Worm (Caenorhabditis elegans) whole organism, L2 larva: Measurements from ENCODE around the gene C06B8.7.

Experiments used
- C34F6.9 ChIP-seq: fragments of 150-350 bp; optimal IDR thresholded peaks from 2 replicates; lab custom pipeline; 2014; ENCODE audit warnings: missing biosample characterization, missing genetic modification characterization
- F13H6.1 ChIP-seq: sonication (generic microtip); optimal IDR thresholded peaks from 2 replicates; lab custom pipeline; 2016; ENCODE audit warnings: missing genetic modification characterization, missing compliant biosample characterization
- R02D3.7 ChIP-seq: fragments of 150-350 bp; optimal IDR thresholded peaks from 2 replicates; lab custom pipeline; 2014; ENCODE audit warnings: missing biosample characterization, missing genetic modification characterization
- Y55F3AM.14 ChIP-seq: fragments of 200-800 bp; sonication (Bioruptor generic); optimal IDR thresholded peaks from 2 replicates; lab custom pipeline; 2018; ENCODE audit warnings: mild to moderate bottlenecking, missing genetic modification characterization, missing compliant biosample characterization
- ZK546.5 ChIP-seq: sonication (generic microtip); optimal IDR thresholded peaks from 2 replicates; lab custom pipeline; 2017; ENCODE audit warnings: missing biosample characterization, missing genetic modification characterization
- alr-1 ChIP-seq: fragments of 150-350 bp; optimal IDR thresholded peaks from 2 replicates; lab custom pipeline; 2014; ENCODE audit warnings: missing biosample characterization, missing genetic modification characterization
- aly-2 ChIP-seq: fragments of 150-350 bp; optimal IDR thresholded peaks from 2 replicates; lab custom pipeline; 2014; ENCODE audit warnings: missing biosample characterization, missing genetic modification characterization
- ama-1 ChIP-seq: fragments of 150-350 bp; optimal IDR thresholded peaks from 2 replicates; lab custom pipeline; 2018; ENCODE audit warnings: inconsistent platforms
- blmp-1 ChIP-seq: sonication (generic microtip); optimal IDR thresholded peaks from 2 replicates; lab custom pipeline; 2017; ENCODE audit warnings: missing genetic modification characterization, mild to moderate bottlenecking, missing compliant biosample characterization, antibody characterized with exemption, moderate library complexity; ENCODE audit not compliant: insufficient read depth
- ceh-16 ChIP-seq: fragments of 150-350 bp; optimal IDR thresholded peaks from 2 replicates; lab custom pipeline; 2014; ENCODE audit warnings: missing biosample characterization, missing genetic modification characterization
- ceh-82 ChIP-seq: fragments of 150-350 bp; optimal IDR thresholded peaks from 2 replicates; lab custom pipeline; 2014; ENCODE audit warnings: missing biosample characterization, missing genetic modification characterization
- crh-2 ChIP-seq: sonication (generic microtip); optimal IDR thresholded peaks from 2 replicates; lab custom pipeline; 2017; ENCODE audit warnings: missing biosample characterization, missing genetic modification characterization
- dmd-4 ChIP-seq: sonication (generic microtip); optimal IDR thresholded peaks from 2 replicates; lab custom pipeline; 2017; ENCODE audit warnings: missing biosample characterization, missing genetic modification characterization
- egl-27 ChIP-seq: sonication (generic microtip); optimal IDR thresholded peaks from 3 replicates; lab custom pipeline; 2017; ENCODE audit warnings: missing biosample characterization, missing genetic modification reagents, missing genetic modification characterization
- elt-1 ChIP-seq: fragments of 150-350 bp; optimal IDR thresholded peaks from 2 replicates; lab custom pipeline; 2014; ENCODE audit warnings: missing biosample characterization, missing genetic modification characterization
- elt-3 ChIP-seq: sonication (generic microtip); optimal IDR thresholded peaks from 2 replicates; lab custom pipeline; 2017; ENCODE audit warnings: missing biosample characterization, missing genetic modification characterization
- fos-1 ChIP-seq: fragments of 150-350 bp; optimal IDR thresholded peaks from 2 replicates; lab custom pipeline; 2014; ENCODE audit warnings: missing biosample characterization, missing genetic modification characterization
- gmeb-1 ChIP-seq: fragments of 150-350 bp; optimal IDR thresholded peaks from 2 replicates; lab custom pipeline; 2014; ENCODE audit warnings: missing biosample characterization, missing genetic modification characterization
- lin-11 ChIP-seq: fragments of 150-350 bp; sonication (generic microtip); optimal IDR thresholded peaks from 2 replicates; lab custom pipeline; 2014; ENCODE audit warnings: missing biosample characterization, missing genetic modification characterization, inconsistent platforms, mixed read lengths
- lin-13 ChIP-seq: fragments of 150-350 bp; optimal IDR thresholded peaks from 2 replicates; lab custom pipeline; 2014; ENCODE audit warnings: missing biosample characterization, missing genetic modification reagents, missing genetic modification characterization
- lin-39 ChIP-seq: fragments of 150-350 bp; optimal IDR thresholded peaks from 2 replicates; lab custom pipeline; 2014; ENCODE audit warnings: missing biosample characterization, missing genetic modification reagents, missing genetic modification characterization
- lsy-2 ChIP-seq, 2 experiments: fragments of 150-350 bp in 1 of 2; sonication (generic microtip) in 1 of 2; optimal IDR thresholded peaks; 2 replicates each; lab custom pipeline; 2014 to 2017; ENCODE audit warnings: missing biosample characterization in 2 of 2, missing genetic modification characterization in 2 of 2
- mab-5 ChIP-seq: fragments of 150-350 bp; optimal IDR thresholded peaks from 2 replicates; lab custom pipeline; 2014; ENCODE audit warnings: missing biosample characterization, missing genetic modification characterization
- mbf-1 ChIP-seq: sonication (generic microtip); optimal IDR thresholded peaks from 2 replicates; lab custom pipeline; 2017; ENCODE audit warnings: missing biosample characterization, missing genetic modification characterization
- mdl-1 ChIP-seq, 2 experiments: fragments of 150-350 bp in 1 of 2; sonication (generic microtip) in 1 of 2; optimal IDR thresholded peaks; 2 replicates each; lab custom pipeline; 2017; ENCODE audit warnings: missing biosample characterization in 2 of 2, missing genetic modification characterization in 2 of 2
- nhr-10 ChIP-seq: sonication (generic microtip); optimal IDR thresholded peaks from 2 replicates; lab custom pipeline; 2017; ENCODE audit warnings: missing biosample characterization, missing genetic modification characterization
- nhr-11 ChIP-seq: fragments of 150-350 bp; optimal IDR thresholded peaks from 2 replicates; lab custom pipeline; 2014; ENCODE audit warnings: missing biosample characterization, missing genetic modification characterization
- nhr-129 ChIP-seq: fragments of 150-350 bp; optimal IDR thresholded peaks from 2 replicates; lab custom pipeline; 2014; ENCODE audit warnings: missing biosample characterization, missing genetic modification characterization
- nhr-21 ChIP-seq: fragments of 150-350 bp; optimal IDR thresholded peaks from 2 replicates; lab custom pipeline; 2014; ENCODE audit warnings: missing biosample characterization, missing genetic modification characterization
- nhr-23 ChIP-seq: fragments of 150-350 bp; optimal IDR thresholded peaks from 2 replicates; lab custom pipeline; 2014; ENCODE audit warnings: missing biosample characterization, missing genetic modification reagents, missing genetic modification characterization
- nhr-237 ChIP-seq: fragments of 150-350 bp; optimal IDR thresholded peaks from 2 replicates; lab custom pipeline; 2014; ENCODE audit warnings: missing biosample characterization, missing genetic modification characterization
- nhr-25 ChIP-seq: fragments of 150-350 bp; sonication (generic microtip); optimal IDR thresholded peaks from 3 replicates; lab custom pipeline; 2014; ENCODE audit warnings: missing biosample characterization, missing genetic modification characterization
- nhr-6 ChIP-seq: fragments of 150-350 bp; optimal IDR thresholded peaks from 2 replicates; lab custom pipeline; 2014; ENCODE audit warnings: missing biosample characterization, missing genetic modification characterization
- nhr-77 ChIP-seq: fragments of 150-350 bp; optimal IDR thresholded peaks from 2 replicates; lab custom pipeline; 2014; ENCODE audit warnings: missing biosample characterization, missing genetic modification characterization
- peb-1 ChIP-seq: fragments of 150-350 bp; optimal IDR thresholded peaks from 2 replicates; lab custom pipeline; 2014; ENCODE audit warnings: missing biosample characterization, missing genetic modification characterization
- sem-4 ChIP-seq: fragments of 150-350 bp; optimal IDR thresholded peaks from 2 replicates; lab custom pipeline; 2014; ENCODE audit warnings: missing biosample characterization, missing genetic modification reagents, missing genetic modification characterization
- skn-1 ChIP-seq: sonication (generic microtip); optimal IDR thresholded peaks from 2 replicates; lab custom pipeline; 2017; ENCODE audit warnings: missing biosample characterization, missing genetic modification characterization
- sma-3 ChIP-seq: sonication (generic microtip); optimal IDR thresholded peaks from 2 replicates; lab custom pipeline; 2016; ENCODE audit warnings: missing genetic modification reagents, missing genetic modification characterization, missing compliant biosample characterization
- sma-9 ChIP-seq, 2 experiments: fragments of 150-350 bp in 1 of 2; sonication (generic microtip) in 1 of 2; optimal IDR thresholded peaks; 2 replicates each; lab custom pipeline; 2014 to 2016; ENCODE audit warnings: missing genetic modification characterization in 2 of 2, mild to moderate bottlenecking in 1 of 2, missing biosample characterization in 1 of 2, missing compliant biosample characterization in 1 of 2, missing genetic modification reagents in 1 of 2, moderate library complexity in 1 of 2
- snpc-4 ChIP-seq: fragments of 150-350 bp; optimal IDR thresholded peaks from 2 replicates; lab custom pipeline; 2014; ENCODE audit warnings: missing biosample characterization, missing genetic modification characterization
- unc-39 ChIP-seq: fragments of 150-350 bp; optimal IDR thresholded peaks from 2 replicates; lab custom pipeline; 2014; ENCODE audit warnings: missing biosample characterization, missing genetic modification characterization
- unc-55 ChIP-seq: fragments of 150-350 bp; sonication (generic microtip); optimal IDR thresholded peaks from 3 replicates; lab custom pipeline; 2014; ENCODE audit warnings: missing biosample characterization, missing genetic modification reagents, missing genetic modification characterization
- unc-62 ChIP-seq: fragments of 150-350 bp; optimal IDR thresholded peaks from 2 replicates; lab custom pipeline; 2014; ENCODE audit warnings: missing biosample characterization, missing genetic modification reagents, missing genetic modification characterization
- zag-1 ChIP-seq: fragments of 150-350 bp; optimal IDR thresholded peaks from 2 replicates; lab custom pipeline; 2014; ENCODE audit warnings: missing biosample characterization, missing genetic modification characterization
- ztf-1 ChIP-seq: fragments of 200-800 bp; sonication (Bioruptor generic); conservative IDR thresholded peaks from 2 replicates; pipeline ENCODE4 v1.3.6; 2022; ENCODE audit warnings: missing genetic modification characterization, missing compliant biosample characterization
- ztf-11 ChIP-seq: sonication (generic microtip); optimal IDR thresholded peaks from 2 replicates; lab custom pipeline; 2017; ENCODE audit warnings: missing biosample characterization, missing genetic modification characterization
- ztf-4 ChIP-seq: fragments of 150-350 bp; optimal IDR thresholded peaks from 2 replicates; lab custom pipeline; 2014; ENCODE audit warnings: missing biosample characterization, missing genetic modification characterization

C06B8.7 gene

DNA sequence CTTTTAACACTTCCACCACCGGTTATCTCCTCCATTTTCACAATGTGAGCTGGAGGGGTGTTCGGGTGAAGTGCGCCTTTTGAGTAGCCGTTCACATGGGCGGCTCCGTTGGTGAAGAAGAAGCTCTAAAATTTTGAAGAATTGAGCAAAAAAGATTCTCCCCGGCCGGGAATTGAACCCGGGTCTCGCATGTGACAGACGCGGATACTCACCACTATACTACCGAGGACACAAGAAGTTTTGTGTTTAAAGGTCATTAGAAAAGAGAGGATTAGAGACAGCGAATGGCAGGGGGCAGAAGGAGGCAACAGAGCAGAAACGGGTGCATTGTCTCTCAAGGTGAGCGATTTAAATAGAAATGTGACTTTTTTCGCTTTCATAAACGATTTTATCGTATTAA lies 53.1 kb downstream of the C06B8.7 start:
- TF ChIP-seq alr-1 (tag; lab: Kevin White, UChicago) (no peak), snpc-4 (tag; lab: Kevin White, UChicago) (no peak), zag-1 (tag; lab: Kevin White, UChicago) (no peak), ZK546.5 (no peak), nhr-25 (tag; lab: Kevin White, UChicago) (no peak), sem-4 (tag; lab: Kevin White, UChicago) (no peak), ceh-16 (tag; lab: Kevin White, UChicago) (no peak), ztf-4 (tag; lab: Kevin White, UChicago) (no peak), lin-11 (no peak), sma-9 (GFP tag; optimal IDR thresholded peaks at IDR 0.05; lab: Kevin White, UChicago) (peak; percentile 57), sma-9 (tag; optimal IDR thresholded peaks at IDR 0.05; lab: Kevin White, UChicago) (no peak), ama-1 (lab: Kevin White, UChicago) (no peak), egl-27 (tag; lab: Kevin White, UChicago) (no peak), lsy-2 (tag; optimal IDR thresholded peaks at IDR 0.05; lab: Kevin White, UChicago) (peak; percentile 39 to 44), crh-2 (tag; lab: Kevin White, UChicago) (no peak), elt-3 (tag; lab: Kevin White, UChicago) (no peak), ztf-11 (tag; lab: Kevin White, UChicago) (no peak), unc-55 (GFP tag; lab: Kevin White, UChicago) (peak; percentile 13), nhr-11 (tag; lab: Kevin White, UChicago) (no peak), sma-3 (peak; percentile 5), fos-1 (tag; lab: Kevin White, UChicago) (peak; percentile 23), unc-39 (no peak), nhr-23 (tag; lab: Kevin White, UChicago) (no peak), mdl-1 (tag; optimal IDR thresholded peaks at IDR 0.05; lab: Kevin White, UChicago) (no peak), dmd-4 (tag; lab: Kevin White, UChicago) (no peak), ceh-82 (tag; lab: Kevin White, UChicago) (no peak), elt-1 (tag; lab: Kevin White, UChicago) (no peak), nhr-10 (no peak), mab-5 (tag; lab: Kevin White, UChicago) (no peak), lin-13 (GFP tag; lab: Kevin White, UChicago) (peak; percentile 59), aly-2 (tag; lab: Kevin White, UChicago) (no peak), Y55F3AM.14 (GFP tag; lab: Kevin White, UChicago) (peak; percentile 33), nhr-129 (tag; lab: Kevin White, UChicago) (peak; percentile 58), skn-1 (tag; lab: Kevin White, UChicago) (no peak), mbf-1 (tag; lab: Kevin White, UChicago) (no peak), nhr-77 (tag; lab: Kevin White, UChicago) (no peak), R02D3.7 (no peak), F13H6.1 (tag; lab: Kevin White, UChicago) (no peak), lin-39 (tag; lab: Kevin White, UChicago) (no peak), C34F6.9 (tag; lab: Kevin White, UChicago) (peak; percentile 25), blmp-1 (tag; lab: Kevin White, UChicago) (no peak), unc-62 (GFP tag; lab: Kevin White, UChicago) (no peak), gmeb-1 (tag; lab: Kevin White, UChicago) (peak; percentile 56), nhr-237 (tag; lab: Kevin White, UChicago) (no peak), nhr-21 (tag; lab: Kevin White, UChicago) (no peak), nhr-6 (tag; lab: Kevin White, UChicago) (no peak), ztf-1 (GFP tag; lab: Robert Waterston, UW) (no peak), peb-1 (tag; lab: Kevin White, UChicago) (no peak)
